Worm (Caenorhabditis elegans): ENCODE data around the gene srd-48.

DNA sequence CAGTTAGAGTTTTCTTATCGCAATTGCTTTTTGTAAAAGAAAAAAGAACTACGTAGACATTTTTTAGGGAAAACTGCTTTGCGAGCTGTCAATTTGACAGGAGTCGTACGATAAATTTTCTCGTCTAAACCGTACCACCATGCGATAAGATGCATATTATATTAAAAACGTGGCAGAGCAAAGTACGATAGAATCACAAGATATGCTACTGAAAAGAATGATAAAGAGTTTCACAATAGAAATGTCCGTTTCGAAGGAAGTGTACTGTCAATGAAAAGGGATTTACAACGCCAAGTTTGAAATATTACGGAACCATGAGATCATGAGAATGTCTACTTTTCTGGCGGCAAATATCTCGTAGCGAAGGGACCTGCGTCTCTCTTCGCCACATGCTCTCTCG is 28.9 kb downstream of the srd-48 start, which contains the start of gene F19H6.5:
- TF ChIP-seq pha-4 (tag; optimal IDR thresholded peaks at IDR 0.05) (no peak), ceh-19 (GFP tag; optimal IDR thresholded peaks at IDR 0.05) (no peak), elt-4 (tag; optimal IDR thresholded peaks at IDR 0.05) (no peak), pag-3 (tag; optimal IDR thresholded peaks at IDR 0.05; ENCODE audit: borderline replicate concordance) (no peak)

Measured in whole organism, late embryonic.